Worm (Caenorhabditis elegans) whole organism, midembryonic: Measurements from ENCODE around the gene R148.7.

ENCODE experiments used
- T22C8.4 ChIP-seq: fragments of 200-800 bp; sonication (Bioruptor generic); IDR thresholded peaks from 2 replicates; pipeline ENCODE4 v1.3.6; 2022; ENCODE audit warnings: missing genetic modification characterization, missing compliant biosample characterization
- cog-1 ChIP-seq: sonication (generic microtip); optimal IDR thresholded peaks from 2 replicates; lab custom pipeline; 2016; ENCODE audit warnings: missing genetic modification characterization, missing compliant biosample characterization
- flt-1 ChIP-seq: fragments of 200-800 bp; sonication (Bioruptor generic); IDR thresholded peaks from 2 replicates; pipeline ENCODE4 v1.3.6; 2022; ENCODE audit warnings: missing genetic modification characterization, missing compliant biosample characterization
- klf-2 ChIP-seq: fragments of 200-800 bp; sonication (Bioruptor generic); conservative IDR thresholded peaks from 2 replicates; pipeline ENCODE4 v1.3.6; 2022; ENCODE audit warnings: missing genetic modification reagents, missing genetic modification characterization, missing compliant biosample characterization
- med-1 ChIP-seq: sonication (generic microtip); optimal IDR thresholded peaks from 2 replicates; lab custom pipeline; 2017; ENCODE audit warnings: missing genetic modification characterization, mild to moderate bottlenecking, missing compliant biosample characterization, antibody characterized with exemption, missing genetic modification reagents; ENCODE audit not compliant: insufficient read depth
- ref-1 ChIP-seq: fragments of 200-800 bp; sonication (Bioruptor generic); conservative IDR thresholded peaks from 2 replicates; pipeline ENCODE4 v1.3.6; 2022; ENCODE audit warnings: missing genetic modification reagents, missing genetic modification characterization, missing compliant biosample characterization
- tab-1 ChIP-seq: fragments of 200-800 bp; sonication (Bioruptor generic); IDR thresholded peaks from 2 replicates; pipeline ENCODE4 v1.3.6; 2022; ENCODE audit warnings: missing genetic modification characterization, missing compliant biosample characterization
- ztf-23 ChIP-seq: fragments of 200-800 bp; sonication (Bioruptor generic); IDR thresholded peaks from 2 replicates; pipeline ENCODE4 v1.3.6; 2022; ENCODE audit warnings: missing genetic modification reagents, missing genetic modification characterization, missing compliant biosample characterization
- ztf-29 ChIP-seq: fragments of 200-800 bp; sonication (Bioruptor generic); IDR thresholded peaks from 2 replicates; pipeline ENCODE4 v1.3.6; 2022; ENCODE audit warnings: missing genetic modification reagents, missing genetic modification characterization, missing compliant biosample characterization

The R148.7 gene

ce11 chrIII:3165309-3165708, 32.9 kb downstream of the R148.7 start, which contains the start of gene R148.5:
TSS of gene R148.5 (plus strand) at chrIII:3165639.
- no peak for TF ChIP-seq T22C8.4
- TF ChIP-seq med-1 (GFP tag; lab: Kevin White, UChicago): no peak
- no peak for TF ChIP-seq flt-1 (GFP tag; lab: Robert Waterston, UW)
- TF ChIP-seq ztf-23 (GFP tag; lab: Robert Waterston, UW): no peak
- no peak for TF ChIP-seq tab-1 (GFP tag; lab: Robert Waterston, UW)
- no peak for TF ChIP-seq cog-1
- no peak for TF ChIP-seq ztf-29
- TF ChIP-seq ref-1 (GFP tag; lab: Robert Waterston, UW): no peak
- no peak for TF ChIP-seq klf-2 (GFP tag; lab: Robert Waterston, UW)

ce11 chrIII:3163448-3163847, 34.8 kb downstream of the R148.7 start:
- TF ChIP-seq klf-2 (GFP tag; lab: Robert Waterston, UW) (no peak), ztf-29 (no peak), tab-1 (GFP tag; lab: Robert Waterston, UW) (no peak), ztf-23 (GFP tag; lab: Robert Waterston, UW) (no peak), cog-1 (no peak), med-1 (GFP tag; lab: Kevin White, UChicago) (no peak), ref-1 (GFP tag; lab: Robert Waterston, UW) (no peak), T22C8.4 (no peak), flt-1 (GFP tag; lab: Robert Waterston, UW) (no peak)

- TF ChIP-seq tab-1 (GFP tag; lab: Robert Waterston, UW) (no peak), cog-1 (no peak), ref-1 (GFP tag; lab: Robert Waterston, UW) (no peak), flt-1 (GFP tag; lab: Robert Waterston, UW) (no peak), T22C8.4 (no peak), ztf-23 (GFP tag; lab: Robert Waterston, UW) (no peak), ztf-29 (no peak), med-1 (GFP tag; lab: Kevin White, UChicago) (no peak), klf-2 (GFP tag; lab: Robert Waterston, UW) (no peak)
Observed at ce11 chrIII:3161600-3161999, 36.6 kb downstream of the R148.7 start.

- TF ChIP-seq flt-1 (GFP tag; lab: Robert Waterston, UW): no peak
- TF ChIP-seq T22C8.4: no peak
- TF ChIP-seq ref-1 (GFP tag; lab: Robert Waterston, UW): no peak
- TF ChIP-seq klf-2 (GFP tag; lab: Robert Waterston, UW): no peak
- no peak for TF ChIP-seq med-1 (GFP tag; lab: Kevin White, UChicago)
- no peak for TF ChIP-seq ztf-29
- TF ChIP-seq cog-1: no peak
- no peak for TF ChIP-seq ztf-23 (GFP tag; lab: Robert Waterston, UW)
- no peak for TF ChIP-seq tab-1 (GFP tag; lab: Robert Waterston, UW)
Observed at ce11 chrIII:3160490-3160889, 37.7 kb downstream of the R148.7 start.

ce11 chrIII:3154968-3155367, 43.2 kb downstream of the R148.7 start, which contains the start of gene C44B11.1:
TSS of gene C44B11.1 (plus strand) at chrIII:3155268.
- TF ChIP-seq cog-1 (no peak), klf-2 (GFP tag; lab: Robert Waterston, UW) (no peak), med-1 (GFP tag; lab: Kevin White, UChicago) (no peak), ztf-23 (GFP tag; lab: Robert Waterston, UW) (no peak), tab-1 (GFP tag; lab: Robert Waterston, UW) (no peak), T22C8.4 (no peak), ref-1 (GFP tag; lab: Robert Waterston, UW) (no peak), flt-1 (GFP tag; lab: Robert Waterston, UW) (no peak), ztf-29 (no peak)

- TF ChIP-seq ref-1 (GFP tag; lab: Robert Waterston, UW) (no peak), med-1 (GFP tag; lab: Kevin White, UChicago) (no peak), ztf-29 (no peak), tab-1 (GFP tag; lab: Robert Waterston, UW) (no peak), cog-1 (no peak), klf-2 (GFP tag; lab: Robert Waterston, UW) (no peak), T22C8.4 (no peak), ztf-23 (GFP tag; lab: Robert Waterston, UW) (no peak), flt-1 (GFP tag; lab: Robert Waterston, UW) (no peak)
Observed at ce11 chrIII:3152848-3153247, 45.4 kb downstream of the R148.7 start, which contains the start of gene C44B11.6. TSS of gene C44B11.6 (plus strand) at chrIII:3153148.
